Worm (Caenorhabditis elegans): ENCODE results near the gene D2096.13.

D2096.13 gene

ce11 chrIV:8333988-8334863 is 24.2 kb downstream of the D2096.13 start, which contains the start of gene his-32:
his-32 (plus strand) TSS chrIV:8334305.
- no peak for TF ChIP-seq tab-1 (GFP tag; IDR thresholded peaks at IDR 0.05)
- peak; percentile 14; the same call in 1 of the 2 replicates for TF ChIP-seq ztf-29 (GFP tag; IDR thresholded peaks at IDR 0.05)
- no peak for TF ChIP-seq ztf-23 (GFP tag; IDR thresholded peaks at IDR 0.05)
- TF ChIP-seq flt-1 (GFP tag; IDR thresholded peaks at IDR 0.05): peak; percentile 86
- TF ChIP-seq med-1 (GFP tag; optimal IDR thresholded peaks at IDR 0.05; ENCODE audit: insufficient read depth): no peak
- no peak for TF ChIP-seq T22C8.4 (GFP tag; IDR thresholded peaks at IDR 0.05)
- peak; percentile 87 for TF ChIP-seq cog-1 (tag; optimal IDR thresholded peaks at IDR 0.05)
- TF ChIP-seq klf-2 (GFP tag; conservative IDR thresholded peaks at IDR 0.05): no peak
- TF ChIP-seq ref-1 (GFP tag; conservative IDR thresholded peaks at IDR 0.05): no peak; the same call in 1 of the 2 replicates

- TF ChIP-seq med-1 (GFP tag; optimal IDR thresholded peaks at IDR 0.05; ENCODE audit: insufficient read depth) (no peak), tab-1 (GFP tag; IDR thresholded peaks at IDR 0.05) (no peak), ztf-23 (GFP tag; IDR thresholded peaks at IDR 0.05) (no peak), klf-2 (GFP tag; conservative IDR thresholded peaks at IDR 0.05) (no peak), flt-1 (GFP tag; IDR thresholded peaks at IDR 0.05) (no peak), ref-1 (GFP tag; conservative IDR thresholded peaks at IDR 0.05) (no peak), cog-1 (tag; optimal IDR thresholded peaks at IDR 0.05) (no peak)
These were observed 24.6 kb downstream of the D2096.13 start, which contains the start of gene his-31 for ce11 chrIV:8333954-8333987. his-31 (minus strand) TSS chrIV:8333983.

- no peak for TF ChIP-seq tab-1 (GFP tag; IDR thresholded peaks at IDR 0.05)
- TF ChIP-seq cog-1 (tag; optimal IDR thresholded peaks at IDR 0.05): no peak
- TF ChIP-seq T22C8.4 (GFP tag; IDR thresholded peaks at IDR 0.05): no peak
- TF ChIP-seq ref-1 (GFP tag; conservative IDR thresholded peaks at IDR 0.05): no peak
These were observed 24.8 kb downstream of the D2096.13 start for ce11 chrIV:8333554-8333953.

- TF ChIP-seq T22C8.4 (GFP tag; IDR thresholded peaks at IDR 0.05) (no peak), tab-1 (GFP tag; IDR thresholded peaks at IDR 0.05) (no peak), ztf-23 (GFP tag; IDR thresholded peaks at IDR 0.05) (no peak), cog-1 (tag; optimal IDR thresholded peaks at IDR 0.05) (no peak), ztf-29 (GFP tag; IDR thresholded peaks at IDR 0.05) (no peak), ref-1 (GFP tag; conservative IDR thresholded peaks at IDR 0.05) (no peak), med-1 (GFP tag; optimal IDR thresholded peaks at IDR 0.05; ENCODE audit: insufficient read depth) (no peak), flt-1 (GFP tag; IDR thresholded peaks at IDR 0.05) (no peak), klf-2 (GFP tag; conservative IDR thresholded peaks at IDR 0.05) (no peak)
These were observed 25.4 kb downstream of the D2096.13 start for ce11 chrIV:8333034-8333433.

ce11 chrIV:8332526-8332925 is 25.9 kb downstream of the D2096.13 start, which contains the start of gene lys-10:
lys-10 (plus strand) TSS chrIV:8332826.
- TF ChIP-seq med-1 (GFP tag; optimal IDR thresholded peaks at IDR 0.05; ENCODE audit: insufficient read depth) (no peak), ztf-29 (GFP tag; IDR thresholded peaks at IDR 0.05) (no peak), klf-2 (GFP tag; conservative IDR thresholded peaks at IDR 0.05) (no peak), T22C8.4 (GFP tag; IDR thresholded peaks at IDR 0.05) (no peak), cog-1 (tag; optimal IDR thresholded peaks at IDR 0.05) (no peak), tab-1 (GFP tag; IDR thresholded peaks at IDR 0.05) (no peak), ref-1 (GFP tag; conservative IDR thresholded peaks at IDR 0.05) (no peak), ztf-23 (GFP tag; IDR thresholded peaks at IDR 0.05) (no peak), flt-1 (GFP tag; IDR thresholded peaks at IDR 0.05) (no peak)

- TF ChIP-seq ztf-23 (GFP tag; IDR thresholded peaks at IDR 0.05) (no peak), flt-1 (GFP tag; IDR thresholded peaks at IDR 0.05) (no peak), cog-1 (tag; optimal IDR thresholded peaks at IDR 0.05) (no peak), ref-1 (GFP tag; conservative IDR thresholded peaks at IDR 0.05) (no peak), klf-2 (GFP tag; conservative IDR thresholded peaks at IDR 0.05) (no peak), med-1 (GFP tag; optimal IDR thresholded peaks at IDR 0.05; ENCODE audit: insufficient read depth) (no peak), ztf-29 (GFP tag; IDR thresholded peaks at IDR 0.05) (no peak)
These were observed 29.5 kb downstream of the D2096.13 start, which contains the start of gene F35H10.2 for ce11 chrIV:8328913-8329312. F35H10.2 (plus strand) TSS chrIV:8329213.

ce11 chrIV:8325667-8326066 is 32.7 kb downstream of the D2096.13 start, which contains the start of gene F35H10.3:
F35H10.3 (plus strand) TSS chrIV:8325967.
- TF ChIP-seq klf-2 (GFP tag; conservative IDR thresholded peaks at IDR 0.05): no peak
- no peak for TF ChIP-seq tab-1 (GFP tag; IDR thresholded peaks at IDR 0.05)
- no peak for TF ChIP-seq ref-1 (GFP tag; conservative IDR thresholded peaks at IDR 0.05)
- TF ChIP-seq ztf-29 (GFP tag; IDR thresholded peaks at IDR 0.05): no peak
- TF ChIP-seq ztf-23 (GFP tag; IDR thresholded peaks at IDR 0.05): no peak
- TF ChIP-seq T22C8.4 (GFP tag; IDR thresholded peaks at IDR 0.05): no peak
- TF ChIP-seq med-1 (GFP tag; optimal IDR thresholded peaks at IDR 0.05; ENCODE audit: insufficient read depth): no peak
- no peak for TF ChIP-seq flt-1 (GFP tag; IDR thresholded peaks at IDR 0.05)
- no peak for TF ChIP-seq cog-1 (tag; optimal IDR thresholded peaks at IDR 0.05)

- TF ChIP-seq T22C8.4 (GFP tag; IDR thresholded peaks at IDR 0.05) (no peak), med-1 (GFP tag; optimal IDR thresholded peaks at IDR 0.05; ENCODE audit: insufficient read depth) (no peak), flt-1 (GFP tag; IDR thresholded peaks at IDR 0.05) (no peak), ref-1 (GFP tag; conservative IDR thresholded peaks at IDR 0.05) (no peak), klf-2 (GFP tag; conservative IDR thresholded peaks at IDR 0.05) (no peak), ztf-23 (GFP tag; IDR thresholded peaks at IDR 0.05) (no peak), ztf-29 (GFP tag; IDR thresholded peaks at IDR 0.05) (no peak), tab-1 (GFP tag; IDR thresholded peaks at IDR 0.05) (no peak), cog-1 (tag; optimal IDR thresholded peaks at IDR 0.05) (no peak)
These were observed 39.6 kb downstream of the D2096.13 start for ce11 chrIV:8318799-8319198.

- TF ChIP-seq ref-1 (GFP tag; conservative IDR thresholded peaks at IDR 0.05): no peak
- no peak for TF ChIP-seq med-1 (GFP tag; optimal IDR thresholded peaks at IDR 0.05; ENCODE audit: insufficient read depth)
- no peak for TF ChIP-seq flt-1 (GFP tag; IDR thresholded peaks at IDR 0.05)
- TF ChIP-seq ztf-29 (GFP tag; IDR thresholded peaks at IDR 0.05): no peak
- TF ChIP-seq T22C8.4 (GFP tag; IDR thresholded peaks at IDR 0.05): no peak
- no peak for TF ChIP-seq cog-1 (tag; optimal IDR thresholded peaks at IDR 0.05)
- TF ChIP-seq tab-1 (GFP tag; IDR thresholded peaks at IDR 0.05): no peak
- no peak for TF ChIP-seq ztf-23 (GFP tag; IDR thresholded peaks at IDR 0.05)
- TF ChIP-seq klf-2 (GFP tag; conservative IDR thresholded peaks at IDR 0.05): no peak
These were observed 40.6 kb downstream of the D2096.13 start for ce11 chrIV:8317800-8318199.

ce11 chrIV:8312846-8313245 is 45.5 kb downstream of the D2096.13 start, which contains the start of gene F35H10.10:
F35H10.10 (minus strand) TSS chrIV:8312946.
- no peak for TF ChIP-seq T22C8.4 (GFP tag; IDR thresholded peaks at IDR 0.05)
- no peak for TF ChIP-seq cog-1 (tag; optimal IDR thresholded peaks at IDR 0.05)
- TF ChIP-seq ztf-29 (GFP tag; IDR thresholded peaks at IDR 0.05): no peak
- no peak for TF ChIP-seq ztf-23 (GFP tag; IDR thresholded peaks at IDR 0.05)
- no peak for TF ChIP-seq med-1 (GFP tag; optimal IDR thresholded peaks at IDR 0.05; ENCODE audit: insufficient read depth)
- TF ChIP-seq tab-1 (GFP tag; IDR thresholded peaks at IDR 0.05): no peak
- no peak for TF ChIP-seq flt-1 (GFP tag; IDR thresholded peaks at IDR 0.05)
- TF ChIP-seq ref-1 (GFP tag; conservative IDR thresholded peaks at IDR 0.05): no peak

Measured in whole organism, midembryonic.